Fruit fly (Drosophila melanogaster) whole organism, pupa: ENCODE results near the gene CG33270.
A peak's percentile ranks its signal among the peaks of the same experiment; 100 is the strongest.
"Not testable (repeated sequence)": the region's sequence is repeated elsewhere in the genome, so short reads cannot be mapped to it uniquely, and the experiment has no call there.

Source experiments
- CG10348 ChIP-seq: fragments of 200-800 bp; sonication (Bioruptor generic); IDR thresholded peaks from 2 replicates; pipeline ENCODE4 v1.3.6; 2022; ENCODE audit warnings: missing biosample characterization, missing genetic modification characterization
- CG12605 ChIP-seq: fragments of 200-800 bp; sonication (Bioruptor generic); IDR thresholded peaks from 2 replicates; pipeline ENCODE4 v1.3.6; 2022; ENCODE audit warnings: missing biosample characterization, missing genetic modification characterization
- CG13204 ChIP-seq: fragments of 200-800 bp; sonication (Bioruptor generic); optimal IDR thresholded peaks from 2 replicates; lab custom pipeline; 2018; ENCODE audit warnings: missing biosample characterization, mild to moderate bottlenecking, missing genetic modification characterization, moderate library complexity
- CG14655 ChIP-seq: fragments of 200-800 bp; sonication (Bioruptor generic); optimal IDR thresholded peaks from 3 replicates; lab custom pipeline; 2017; ENCODE audit warnings: mild to moderate bottlenecking, missing biosample characterization, missing genetic modification reagents, missing genetic modification characterization
- CG15710 ChIP-seq: fragments of 200-800 bp; sonication (Bioruptor generic); optimal IDR thresholded peaks from 2 replicates; lab custom pipeline; 2018; ENCODE audit warnings: missing biosample characterization, mild to moderate bottlenecking, missing genetic modification characterization, moderate library complexity
- CG17806 ChIP-seq: fragments of 200-800 bp; sonication (Bioruptor generic); optimal IDR thresholded peaks from 2 replicates; lab custom pipeline; 2018; ENCODE audit warnings: missing biosample characterization, mild to moderate bottlenecking, missing genetic modification characterization, moderate library complexity
- CG32121 ChIP-seq: fragments of 200-800 bp; sonication (Bioruptor generic); IDR thresholded peaks from 2 replicates; pipeline ENCODE4 v1.3.6; 2022; ENCODE audit warnings: missing biosample characterization, missing genetic modification characterization
- CG34367 ChIP-seq: fragments of 200-800 bp; sonication (Bioruptor generic); optimal IDR thresholded peaks from 2 replicates; lab custom pipeline; 2018; ENCODE audit warnings: missing biosample characterization, mild to moderate bottlenecking, missing genetic modification characterization
- CG4496 ChIP-seq: fragments of 200-800 bp; sonication (Bioruptor generic); IDR thresholded peaks from 3 replicates; pipeline ENCODE4 v1.3.6; 2022; ENCODE audit warnings: missing biosample characterization, missing genetic modification characterization
- CG8159 ChIP-seq: fragments of 200-800 bp; sonication (Bioruptor generic); optimal IDR thresholded peaks from 3 replicates; lab custom pipeline; 2018; ENCODE audit warnings: missing biosample characterization, mild to moderate bottlenecking, missing genetic modification characterization, moderate library complexity
- CG8301 ChIP-seq: fragments of 200-800 bp; sonication (Bioruptor generic); optimal IDR thresholded peaks from 2 replicates; lab custom pipeline; 2018; ENCODE audit warnings: missing biosample characterization, mild to moderate bottlenecking, missing genetic modification characterization
- CG9948 ChIP-seq: fragments of 200-800 bp; sonication (Bioruptor generic); optimal IDR thresholded peaks from 2 replicates; lab custom pipeline; 2018; ENCODE audit warnings: missing biosample characterization, mild to moderate bottlenecking, missing genetic modification characterization, moderate library complexity
- D1 ChIP-seq: fragments of 200-800 bp; sonication (Bioruptor generic); optimal IDR thresholded peaks from 2 replicates; lab custom pipeline; 2018; ENCODE audit warnings: missing biosample characterization, mild to moderate bottlenecking, missing genetic modification characterization, moderate library complexity
- EcR ChIP-seq: fragments of 200-800 bp; sonication (Bioruptor generic); optimal IDR thresholded peaks from 3 replicates; lab custom pipeline; 2019; ENCODE audit warnings: missing biosample characterization, missing genetic modification characterization, mild to moderate bottlenecking, moderate library complexity, missing genetic modification reagents
- Ets98B ChIP-seq: fragments of 200-800 bp; sonication (Bioruptor generic); IDR thresholded peaks from 2 replicates; pipeline ENCODE4 v1.3.6; 2022; ENCODE audit warnings: missing biosample characterization, missing genetic modification characterization
- Pif1A ChIP-seq: fragments of 200-800 bp; sonication (Bioruptor generic); optimal IDR thresholded peaks from 3 replicates; lab custom pipeline; 2016; ENCODE audit warnings: missing biosample characterization, missing genetic modification characterization
- Pif1B ChIP-seq: fragments of 200-800 bp; sonication (Bioruptor generic); optimal IDR thresholded peaks from 3 replicates; lab custom pipeline; 2016; ENCODE audit warnings: missing biosample characterization, missing genetic modification characterization
- Snoo ChIP-seq: fragments of 200-800 bp; sonication (Bioruptor generic); optimal IDR thresholded peaks from 3 replicates; lab custom pipeline; 2017; ENCODE audit warnings: missing biosample characterization, mild to moderate bottlenecking, missing genetic modification characterization, inconsistent platforms
- fd96Ca ChIP-seq: fragments of 200-800 bp; sonication (Bioruptor generic); IDR thresholded peaks from 3 replicates; pipeline ENCODE4 v1.3.6; 2022; ENCODE audit warnings: missing biosample characterization, missing genetic modification characterization
- gl ChIP-seq: fragments of 200-800 bp; sonication (Bioruptor generic); optimal IDR thresholded peaks from 2 replicates; lab custom pipeline; 2018; ENCODE audit warnings: missing biosample characterization, mild to moderate bottlenecking, missing genetic modification characterization
- rn ChIP-seq: fragments of 200-800 bp; sonication (Bioruptor generic); IDR thresholded peaks from 2 replicates; pipeline ENCODE4 v1.3.6; 2022; ENCODE audit warnings: missing biosample characterization, missing genetic modification characterization

CG33270 gene

dm6 chr3L:11596585-11597252, 18.3 kb upstream of the CG33270 start, which contains the start of gene CG7368:
CG7368 (plus strand) TSS chr3L:11597202.
- TF ChIP-seq gl (tag; lab: Kevin White, UChicago) (no peak), CG13204 (peak; percentile 14), CG8159 (tag; lab: Kevin White, UChicago) (no peak)

dm6 chr3L:11593778-11594177, 15.4 kb upstream of the CG33270 start:
- no peak for TF ChIP-seq CG10348 (GFP tag; lab: Robert Waterston, UW)
- peak; percentile 23 for TF ChIP-seq CG34367 (tag; lab: Kevin White, UChicago)
- TF ChIP-seq Ets98B (GFP tag; lab: Robert Waterston, UW): peak; percentile 28; the same call in 1 of the 2 replicates
- no peak for TF ChIP-seq Snoo (tag; lab: Kevin White, UChicago)
- peak; percentile 61 for TF ChIP-seq CG32121
- TF ChIP-seq CG8301: peak; percentile 27
- TF ChIP-seq CG14655: peak; percentile 35
- TF ChIP-seq gl (tag; lab: Kevin White, UChicago): no peak
- no peak for TF ChIP-seq D1 (tag; lab: Kevin White, UChicago)
- TF ChIP-seq rn (GFP tag; lab: Robert Waterston, UW): no peak
- no peak for TF ChIP-seq EcR
- no peak for TF ChIP-seq fd96Ca (GFP tag; lab: Robert Waterston, UW)
- TF ChIP-seq CG17806 (tag; lab: Kevin White, UChicago): peak; percentile 35
- TF ChIP-seq CG8159 (tag; lab: Kevin White, UChicago): peak; percentile 86
- TF ChIP-seq Pif1B: peak; percentile 3
- TF ChIP-seq CG4496 (GFP tag; lab: Robert Waterston, UW): peak; percentile 55
- no peak for TF ChIP-seq CG12605
- no peak for TF ChIP-seq Pif1A (GFP tag; lab: Kevin White, UChicago)
- no peak for TF ChIP-seq CG13204
- peak; percentile 46 for TF ChIP-seq CG15710 (tag; lab: Kevin White, UChicago)
- TF ChIP-seq CG9948 (tag; lab: Kevin White, UChicago): peak; percentile 40

- no peak for TF ChIP-seq fd96Ca (GFP tag; lab: Robert Waterston, UW)
- TF ChIP-seq CG13204: peak; percentile 52
- TF ChIP-seq, all 21 proteins: peak for 1
Measured at dm6 chr3L:11591803-11592202, 13.4 kb upstream of the CG33270 start.

- no peak for TF ChIP-seq CG13204
- TF ChIP-seq CG12605: no peak
- TF ChIP-seq CG17806 (tag; lab: Kevin White, UChicago): no peak
- no peak for TF ChIP-seq Ets98B (GFP tag; lab: Robert Waterston, UW)
- TF ChIP-seq, all 21 proteins: peak for 0
Measured at dm6 chr3L:11591131-11591530, 12.7 kb upstream of the CG33270 start, which contains the start of gene CG33268. CG33268 (minus strand) TSS chr3L:11591231.

dm6 chr3L:11589395-11589794, 11.0 kb upstream of the CG33270 start, which contains the start of gene CG7377:
CG7377 (plus strand) TSS chr3L:11589695.
- not testable (repeated sequence) for TF ChIP-seq D1 (tag; lab: Kevin White, UChicago); Pif1B; CG8301

dm6 chr3L:11588594-11588993, 10.2 kb upstream of the CG33270 start:
- peak; percentile 21 for TF ChIP-seq CG8301
- TF ChIP-seq Ets98B (GFP tag; lab: Robert Waterston, UW): 0 out of 2 replicates have a peak, but pooled peaks have one; percentile 37
- TF ChIP-seq CG15710 (tag; lab: Kevin White, UChicago): no peak
- 0 out of 3 replicates have a peak, but pooled peaks have one; percentile 45 for TF ChIP-seq CG4496 (GFP tag; lab: Robert Waterston, UW)

- TF ChIP-seq CG15710 (tag; lab: Kevin White, UChicago) (peak; percentile 93), D1 (tag; lab: Kevin White, UChicago) (peak; percentile 28), Pif1A (GFP tag; lab: Kevin White, UChicago) (peak; percentile 80), CG13204 (peak; percentile 83), gl (tag; lab: Kevin White, UChicago) (peak; percentile 81), CG32121 (peak; percentile 66), Snoo (tag; lab: Kevin White, UChicago) (peak; percentile 78), CG17806 (tag; lab: Kevin White, UChicago) (peak; percentile 84), Pif1B (peak; percentile 76), Ets98B (GFP tag; lab: Robert Waterston, UW) (peak; percentile 74), CG14655 (peak; percentile 91), CG10348 (GFP tag; lab: Robert Waterston, UW) (peak; percentile 57; the same call in 1 of the 2 replicates), CG9948 (tag; lab: Kevin White, UChicago) (peak; percentile 85), CG34367 (tag; lab: Kevin White, UChicago) (peak; percentile 84), CG8301 (peak; percentile 89), rn (GFP tag; lab: Robert Waterston, UW) (peak; percentile 60; the same call in 1 of the 2 replicates), fd96Ca (GFP tag; lab: Robert Waterston, UW) (no peak; the same call in 1 of the 3 replicates), CG4496 (GFP tag; lab: Robert Waterston, UW) (peak; percentile 81), CG8159 (tag; lab: Kevin White, UChicago) (peak; percentile 92), CG12605 (peak; percentile 71), EcR (peak; percentile 52)
- TF ChIP-seq, all 21 proteins: peak for 20
Measured at dm6 chr3L:11587720-11588580, 9.5 kb upstream of the CG33270 start, which contains the start of gene rt. rt (minus strand) TSS chr3L:11587770.
